Worm (Caenorhabditis elegans) whole organism, early embryonic: Measurements from ENCODE around the gene H04J21.1.

Experiments
- B0310.2 ChIP-seq: sonication (generic microtip); optimal IDR thresholded peaks from 2 replicates; lab custom pipeline; 2016; ENCODE audit warnings: mild to moderate bottlenecking, missing genetic modification characterization, missing compliant biosample characterization
- F13C5.2 ChIP-seq: sonication (generic microtip); optimal IDR thresholded peaks from 2 replicates; lab custom pipeline; 2017; ENCODE audit warnings: mild to moderate bottlenecking, missing genetic modification characterization, inconsistent platforms, missing compliant biosample characterization
- aly-1 ChIP-seq: sonication (generic microtip); optimal IDR thresholded peaks from 2 replicates; lab custom pipeline; 2016; ENCODE audit warnings: missing genetic modification characterization, missing compliant biosample characterization
- ama-1 ChIP-seq: fragments of 150-350 bp; optimal IDR thresholded peaks from 2 replicates; lab custom pipeline; 2014
- ceh-13 ChIP-seq: fragments of 200-800 bp; sonication (Bioruptor generic); optimal IDR thresholded peaks from 2 replicates; lab custom pipeline; 2018; ENCODE audit warnings: mild to moderate bottlenecking, missing genetic modification characterization, missing compliant biosample characterization
- ceh-36 ChIP-seq: sonication (generic microtip); optimal IDR thresholded peaks from 2 replicates; lab custom pipeline; 2016; ENCODE audit warnings: missing genetic modification characterization, inconsistent platforms, missing compliant biosample characterization
- ets-7 ChIP-seq: sonication (generic microtip); optimal IDR thresholded peaks from 2 replicates; lab custom pipeline; 2016; ENCODE audit warnings: missing genotype, missing genetic modification characterization, missing compliant biosample characterization
- flt-1 ChIP-seq: fragments of 200-800 bp; sonication (Bioruptor generic); IDR thresholded peaks from 2 replicates; pipeline ENCODE4 v1.3.6; 2022; ENCODE audit warnings: missing genetic modification characterization, missing compliant biosample characterization
- hmbx-1 ChIP-seq: sonication (generic microtip); optimal IDR thresholded peaks from 2 replicates; lab custom pipeline; 2016; ENCODE audit warnings: mild to moderate bottlenecking, missing genetic modification characterization, missing compliant biosample characterization
- hmg-4 ChIP-seq: fragments of 200-800 bp; sonication (Bioruptor generic); optimal IDR thresholded peaks from 2 replicates; lab custom pipeline; 2018; ENCODE audit warnings: mild to moderate bottlenecking, missing genetic modification characterization, missing compliant biosample characterization
- hnd-1 ChIP-seq: sonication (generic microtip); optimal IDR thresholded peaks from 2 replicates; lab custom pipeline; 2016; ENCODE audit warnings: missing genetic modification characterization, missing compliant biosample characterization
- pes-1 ChIP-seq: fragments of 200-800 bp; sonication (Bioruptor generic); IDR thresholded peaks from 2 replicates; pipeline ENCODE4 v1.3.6; 2022; ENCODE audit warnings: missing genetic modification reagents, missing genetic modification characterization, missing compliant biosample characterization
- scrt-1 ChIP-seq: fragments of 200-800 bp; sonication (Bioruptor generic); IDR thresholded peaks from 2 replicates; pipeline ENCODE4 v1.3.6; 2022; ENCODE audit warnings: missing genetic modification characterization, missing compliant biosample characterization
- sea-1 ChIP-seq: fragments of 200-800 bp; sonication (Bioruptor generic); conservative IDR thresholded peaks from 2 replicates; pipeline ENCODE4 v1.3.6; 2022; ENCODE audit warnings: missing genetic modification characterization, missing compliant biosample characterization
- tbx-11 ChIP-seq: fragments of 200-800 bp; sonication (Bioruptor generic); IDR thresholded peaks from 2 replicates; pipeline ENCODE4 v1.3.6; 2022; ENCODE audit warnings: missing genetic modification characterization, missing compliant biosample characterization
- tbx-37 ChIP-seq: fragments of 200-800 bp; sonication (Bioruptor generic); conservative IDR thresholded peaks from 2 replicates; pipeline ENCODE4 v1.3.6; 2022; ENCODE audit warnings: missing genetic modification reagents, missing genetic modification characterization, missing compliant biosample characterization
- tra-4 ChIP-seq: sonication (generic microtip); optimal IDR thresholded peaks from 2 replicates; lab custom pipeline; 2017; ENCODE audit warnings: missing genetic modification characterization, missing compliant biosample characterization

The H04J21.1 gene

ce11 chrIII:2401126-2402123, 29.7 kb upstream of the H04J21.1 start, which contains the start of the genes cic-1 and strm-1:
Gene cic-1, minus strand, starts transcription at chrIII:2401221.
Gene strm-1, plus strand, starts transcription at chrIII:2402070.
- TF ChIP-seq pes-1 (GFP tag; lab: Robert Waterston, UW) (no peak), tra-4 (tag; lab: Kevin White, UChicago) (no peak), ets-7 (tag; lab: Kevin White, UChicago) (no peak), tbx-11 (GFP tag; lab: Robert Waterston, UW) (no peak), ama-1 (lab: Kevin White, UChicago) (no peak), ceh-13 (GFP tag; lab: Kevin White, UChicago) (no peak), F13C5.2 (no peak), sea-1 (GFP tag; lab: Robert Waterston, UW) (no peak), tbx-37 (GFP tag; lab: Robert Waterston, UW) (no peak), hmbx-1 (tag; lab: Kevin White, UChicago) (no peak), hmg-4 (no peak), hnd-1 (tag; lab: Kevin White, UChicago) (no peak), scrt-1 (GFP tag; lab: Robert Waterston, UW) (no peak), aly-1 (tag; lab: Kevin White, UChicago) (no peak), ceh-36 (tag; lab: Kevin White, UChicago) (no peak), B0310.2 (no peak)

DNA sequence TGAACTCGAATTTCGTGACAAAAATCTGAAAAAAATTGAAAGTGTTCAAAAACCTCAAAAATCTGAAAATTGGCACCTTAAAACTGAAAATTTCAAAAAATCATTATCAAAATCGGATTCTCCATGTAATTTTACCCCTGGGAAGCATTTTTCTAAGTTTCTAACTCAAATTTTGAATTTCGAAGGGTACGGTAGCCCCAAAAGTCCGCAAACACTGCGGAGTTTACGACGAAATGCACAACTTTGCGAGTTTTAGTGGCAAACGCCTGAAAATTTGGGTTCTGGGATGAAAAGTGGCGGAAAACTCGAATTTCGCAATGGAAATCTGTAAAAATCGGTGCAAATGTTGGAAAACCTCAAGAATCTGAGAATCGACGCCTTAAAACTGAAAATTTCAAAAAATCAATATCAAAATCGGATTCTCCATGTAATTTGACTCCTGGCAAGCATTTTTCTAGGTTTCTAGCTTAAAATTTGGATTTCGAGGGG, 21.9 kb upstream of the H04J21.1 start:
- TF ChIP-seq flt-1 (GFP tag; lab: Robert Waterston, UW), result no peak
- no peak for TF ChIP-seq ets-7 (tag; lab: Kevin White, UChicago)
- no peak for TF ChIP-seq scrt-1 (GFP tag; lab: Robert Waterston, UW)
- no peak for TF ChIP-seq tra-4 (tag; lab: Kevin White, UChicago)
- TF ChIP-seq tbx-37 (GFP tag; lab: Robert Waterston, UW), result no peak
- no peak for TF ChIP-seq B0310.2
- TF ChIP-seq hnd-1 (tag; lab: Kevin White, UChicago), result no peak
- no peak for TF ChIP-seq hmg-4
- no peak for TF ChIP-seq aly-1 (tag; lab: Kevin White, UChicago)
- no peak for TF ChIP-seq ceh-36 (tag; lab: Kevin White, UChicago)
- TF ChIP-seq pes-1 (GFP tag; lab: Robert Waterston, UW), result no peak
- no peak for TF ChIP-seq sea-1 (GFP tag; lab: Robert Waterston, UW)
- TF ChIP-seq F13C5.2, result no peak
- no peak for TF ChIP-seq tbx-11 (GFP tag; lab: Robert Waterston, UW)
- no peak for TF ChIP-seq ceh-13 (GFP tag; lab: Kevin White, UChicago)
- no peak for TF ChIP-seq ama-1 (lab: Kevin White, UChicago)
- no peak for TF ChIP-seq hmbx-1 (tag; lab: Kevin White, UChicago)

DNA sequence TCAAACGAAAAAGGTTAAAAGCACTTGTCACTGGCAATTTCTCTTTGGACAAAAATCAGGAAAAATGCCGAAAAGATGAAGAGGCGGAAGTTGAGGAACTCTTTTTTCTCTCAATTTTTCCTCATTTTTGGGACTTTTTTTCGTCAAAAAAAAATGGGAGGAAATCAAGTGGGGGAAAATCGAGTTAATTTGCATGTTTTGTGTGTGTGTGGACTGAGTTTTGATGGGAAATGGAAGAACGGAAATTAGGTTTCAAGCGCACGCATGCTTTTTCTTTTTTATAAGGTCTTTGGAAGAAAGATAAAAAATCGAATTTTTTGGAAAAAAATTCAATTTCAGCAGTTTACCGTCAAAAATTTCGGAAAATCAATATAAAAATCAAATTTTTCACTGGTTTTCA, 19.9 kb upstream of the H04J21.1 start:
- TF ChIP-seq hmbx-1 (tag; lab: Kevin White, UChicago) (no peak), pes-1 (GFP tag; lab: Robert Waterston, UW) (no peak), ceh-36 (tag; lab: Kevin White, UChicago) (no peak), flt-1 (GFP tag; lab: Robert Waterston, UW) (no peak), aly-1 (tag; lab: Kevin White, UChicago) (no peak), ama-1 (lab: Kevin White, UChicago) (no peak), sea-1 (GFP tag; lab: Robert Waterston, UW) (no peak), B0310.2 (no peak), tbx-37 (GFP tag; lab: Robert Waterston, UW) (no peak), hnd-1 (tag; lab: Kevin White, UChicago) (no peak), tbx-11 (GFP tag; lab: Robert Waterston, UW) (no peak), tra-4 (tag; lab: Kevin White, UChicago) (no peak), F13C5.2 (no peak), ceh-13 (GFP tag; lab: Kevin White, UChicago) (no peak), ets-7 (tag; lab: Kevin White, UChicago) (no peak)

- TF ChIP-seq hmg-4, result no peak
- TF ChIP-seq aly-1 (tag; lab: Kevin White, UChicago), result no peak
- no peak for TF ChIP-seq tbx-37 (GFP tag; lab: Robert Waterston, UW)
- no peak for TF ChIP-seq ceh-13 (GFP tag; lab: Kevin White, UChicago)
- no peak for TF ChIP-seq tra-4 (tag; lab: Kevin White, UChicago)
- no peak for TF ChIP-seq flt-1 (GFP tag; lab: Robert Waterston, UW)
- TF ChIP-seq ceh-36 (tag; lab: Kevin White, UChicago), result no peak
- TF ChIP-seq sea-1 (GFP tag; lab: Robert Waterston, UW), result no peak
- TF ChIP-seq hmbx-1 (tag; lab: Kevin White, UChicago), result no peak
Observed at ce11 chrIII:2386483-2386882, 14.7 kb upstream of the H04J21.1 start, which contains the start of gene H14E04.3. Gene H14E04.3, minus strand, starts transcription at chrIII:2386583.

- TF ChIP-seq hnd-1 (tag; lab: Kevin White, UChicago) (no peak), hmg-4 (no peak), ceh-36 (tag; lab: Kevin White, UChicago) (no peak), hmbx-1 (tag; lab: Kevin White, UChicago) (no peak), tbx-11 (GFP tag; lab: Robert Waterston, UW) (no peak), F13C5.2 (no peak), pes-1 (GFP tag; lab: Robert Waterston, UW) (no peak), tra-4 (tag; lab: Kevin White, UChicago) (no peak), aly-1 (tag; lab: Kevin White, UChicago) (no peak), ceh-13 (GFP tag; lab: Kevin White, UChicago) (no peak), tbx-37 (GFP tag; lab: Robert Waterston, UW) (no peak)
Observed at ce11 chrIII:2384364-2384763, 12.6 kb upstream of the H04J21.1 start.

- no peak for TF ChIP-seq ceh-36 (tag; lab: Kevin White, UChicago)
Observed at ce11 chrIII:2375918-2376317, 4.2 kb upstream of the H04J21.1 start, which contains the start of gene H14E04.2. Gene H14E04.2, plus strand, starts transcription at chrIII:2376193.
